Fruit fly (Drosophila melanogaster) whole organism, embryonic: ENCODE results near the gene gish.

ENCODE experiments used
- CG1024 ChIP-seq: fragments of 200-800 bp; sonication (Bioruptor generic); IDR thresholded peaks from 2 replicates; pipeline ENCODE4 v1.3.6; 2022; ENCODE audit warnings: missing biosample characterization, missing genetic modification characterization
- CG10366 ChIP-seq: fragments of 200-800 bp; sonication (Bioruptor generic); IDR thresholded peaks from 2 replicates; pipeline ENCODE4 v1.3.6; 2022; ENCODE audit warnings: missing biosample characterization, missing genetic modification characterization
- CG10462 ChIP-seq: fragments of 200-800 bp; sonication (Bioruptor generic); optimal IDR thresholded peaks from 2 replicates; lab custom pipeline; 2016; ENCODE audit warnings: missing biosample characterization, missing genetic modification characterization
- CG10654 ChIP-seq: fragments of 200-800 bp; sonication (Bioruptor generic); optimal IDR thresholded peaks from 2 replicates; lab custom pipeline; 2016; ENCODE audit warnings: missing biosample characterization, missing genetic modification characterization
- CG1233 ChIP-seq: fragments of 200-800 bp; sonication (Bioruptor generic); optimal IDR thresholded peaks from 4 replicates; lab custom pipeline; 2018; ENCODE audit warnings: missing biosample characterization, mild to moderate bottlenecking, missing genetic modification characterization
- CG13296 ChIP-seq: fragments of 200-800 bp; sonication (Bioruptor generic); optimal IDR thresholded peaks from 3 replicates; lab custom pipeline; 2018; ENCODE audit warnings: missing biosample characterization, mild to moderate bottlenecking, missing genetic modification characterization
- CG15011 ChIP-seq: fragments of 200-800 bp; sonication (Bioruptor generic); optimal IDR thresholded peaks from 3 replicates; lab custom pipeline; 2018; ENCODE audit warnings: missing biosample characterization, mild to moderate bottlenecking, missing genetic modification characterization
- CG17385 ChIP-seq: fragments of 200-800 bp; sonication (Bioruptor generic); optimal IDR thresholded peaks from 3 replicates; lab custom pipeline; 2018; ENCODE audit warnings: missing biosample characterization, mild to moderate bottlenecking, missing genetic modification characterization
- CG18262 ChIP-seq: fragments of 200-800 bp; optimal IDR thresholded peaks from 3 replicates; lab custom pipeline; 2019; ENCODE audit warnings: missing biosample characterization, mild to moderate bottlenecking, missing genetic modification characterization, moderate library complexity
- CG1832 ChIP-seq: fragments of 200-800 bp; sonication (Bioruptor generic); optimal IDR thresholded peaks from 2 replicates; lab custom pipeline; 2017; ENCODE audit warnings: missing biosample characterization, mild to moderate bottlenecking, missing genetic modification characterization, inconsistent platforms
- CG2202 ChIP-seq: fragments of 200-800 bp; sonication (Bioruptor generic); optimal IDR thresholded peaks from 2 replicates; lab custom pipeline; 2018; ENCODE audit warnings: missing biosample characterization, mild to moderate bottlenecking, missing genetic modification characterization
- CG31388 ChIP-seq: fragments of 200-800 bp; sonication (Bioruptor generic); optimal IDR thresholded peaks from 2 replicates; lab custom pipeline; 2016; ENCODE audit warnings: missing biosample characterization, missing genetic modification characterization
- CG32532 ChIP-seq: fragments of 200-800 bp; sonication (Bioruptor generic); IDR thresholded peaks from 2 replicates; pipeline ENCODE4 v1.3.6; 2022; ENCODE audit warnings: missing biosample characterization, missing genetic modification characterization
- CG3726 ChIP-seq: fragments of 200-800 bp; sonication (Bioruptor generic); IDR thresholded peaks from 3 replicates; pipeline ENCODE4, ENCODE4 v1.3.6; 2022; ENCODE audit warnings: missing biosample characterization, missing genetic modification characterization
- CG4328 ChIP-seq: fragments of 200-800 bp; sonication (Bioruptor generic); optimal IDR thresholded peaks from 3 replicates; lab custom pipeline; 2017; ENCODE audit warnings: missing biosample characterization, missing genetic modification reagents, missing genetic modification characterization
- CG5953 ChIP-seq: fragments of 200-800 bp; sonication (Bioruptor generic); IDR thresholded peaks from 2 replicates; pipeline ENCODE4 v1.3.6; 2022; ENCODE audit warnings: missing biosample characterization, missing genetic modification characterization
- CG6254 ChIP-seq: fragments of 200-800 bp; sonication (Bioruptor generic); optimal IDR thresholded peaks from 3 replicates; lab custom pipeline; 2017; ENCODE audit warnings: mild to moderate bottlenecking, missing biosample characterization, missing genetic modification reagents, missing genetic modification characterization
- CG6813 ChIP-seq: fragments of 200-800 bp; sonication (Bioruptor generic); optimal IDR thresholded peaks from 2 replicates; lab custom pipeline; 2017; ENCODE audit warnings: missing biosample characterization, missing genetic modification characterization, mild to moderate bottlenecking, moderate library complexity, missing genetic modification reagents
- CG7928 ChIP-seq: fragments of 200-800 bp; sonication (Bioruptor generic); optimal IDR thresholded peaks from 2 replicates; lab custom pipeline; 2017; ENCODE audit warnings: missing biosample characterization, mild to moderate bottlenecking, missing genetic modification characterization
- CG8944 ChIP-seq: fragments of 200-800 bp; sonication (Bioruptor generic); optimal IDR thresholded peaks from 3 replicates; lab custom pipeline; 2016; ENCODE audit warnings: missing biosample characterization, missing genetic modification characterization
- CG9932 ChIP-seq: fragments of 200-800 bp; sonication (Bioruptor generic); IDR thresholded peaks from 2 replicates; pipeline ENCODE4 v1.3.6; 2022; ENCODE audit warnings: missing biosample characterization, missing genetic modification characterization
- Eip74EF ChIP-seq, 2 experiments: fragments of 200-800 bp in 1 of 2; fragments of >200 bp in 1 of 2; sonication (Bioruptor generic) in 1 of 2; optimal IDR thresholded peaks; 2 replicates each; lab custom pipeline; 2017 to 2019; ENCODE audit warnings: missing biosample characterization in 2 of 2, missing genetic modification characterization in 2 of 2, mild to moderate bottlenecking in 1 of 2, moderate library complexity in 1 of 2
- Elba2 ChIP-seq: fragments of 200-800 bp; sonication (Bioruptor generic); optimal IDR thresholded peaks from 3 replicates; lab custom pipeline; 2016; ENCODE audit warnings: missing biosample characterization, missing genetic modification characterization
- HLH54F ChIP-seq: fragments of 200-800 bp; sonication (Bioruptor generic); optimal IDR thresholded peaks from 3 replicates; lab custom pipeline; 2016; ENCODE audit warnings: missing biosample characterization, missing genetic modification characterization
- Lhr ChIP-seq: fragments of 200-800 bp; sonication (Bioruptor generic); optimal IDR thresholded peaks from 3 replicates; lab custom pipeline; 2017; ENCODE audit warnings: mild to moderate bottlenecking, missing biosample characterization, missing genetic modification reagents, missing genetic modification characterization
- Mad ChIP-seq: fragments of 200-800 bp; sonication (Bioruptor generic); optimal IDR thresholded peaks from 2 replicates; lab custom pipeline; 2016; ENCODE audit warnings: missing biosample characterization, missing genetic modification characterization
- Max ChIP-seq: fragments of 200-800 bp; sonication (Bioruptor generic); optimal IDR thresholded peaks from 2 replicates; lab custom pipeline; 2016; ENCODE audit warnings: missing biosample characterization, mild to moderate bottlenecking, missing genetic modification characterization
- Mrtf ChIP-seq: fragments of 200-800 bp; sonication (Bioruptor generic); IDR thresholded peaks from 3 replicates; pipeline ENCODE4 v1.3.6; 2022; ENCODE audit warnings: missing biosample characterization, missing genetic modification characterization
- NFAT ChIP-seq: fragments of 200-800 bp; sonication (Bioruptor generic); IDR thresholded peaks from 2 replicates; pipeline ENCODE4 v1.3.6; 2022; ENCODE audit warnings: missing biosample characterization, missing genetic modification characterization
- Nf-YA ChIP-seq: fragments of 200-800 bp; sonication (Bioruptor generic); IDR thresholded peaks from 2 replicates; pipeline ENCODE4 v1.3.6; 2022; ENCODE audit warnings: missing biosample characterization, missing genetic modification characterization
- Sox102F ChIP-seq: fragments of 200-800 bp; sonication (Bioruptor generic); optimal IDR thresholded peaks from 2 replicates; lab custom pipeline; 2018; ENCODE audit warnings: missing biosample characterization, mild to moderate bottlenecking, missing genetic modification characterization, moderate library complexity
- Taf1 ChIP-seq: fragments of 200-800 bp; sonication (Bioruptor generic); IDR thresholded peaks from 2 replicates; pipeline ENCODE4 v1.3.6; 2022; ENCODE audit warnings: missing biosample characterization, missing genetic modification characterization
- Xrp1 ChIP-seq: fragments of 200-800 bp; sonication (Bioruptor generic); IDR thresholded peaks from 2 replicates; pipeline ENCODE4 v1.3.6; 2022; ENCODE audit warnings: missing biosample characterization, missing genetic modification characterization
- amos ChIP-seq: fragments of 200-800 bp; sonication (Bioruptor generic); IDR thresholded peaks from 2 replicates; pipeline ENCODE4 v1.3.6; 2022; ENCODE audit warnings: missing biosample characterization, missing genetic modification characterization; ENCODE audit not compliant: partially characterized antibody
- chif ChIP-seq, 2 experiments: fragments of 200-800 bp; sonication (Bioruptor generic); optimal IDR thresholded peaks; 3 replicates each; lab custom pipeline; 2016; ENCODE audit warnings: missing biosample characterization in 2 of 2, missing genetic modification characterization in 2 of 2
- corto ChIP-seq: fragments of 200-800 bp; sonication (Bioruptor generic); optimal IDR thresholded peaks from 2 replicates; lab custom pipeline; 2016; ENCODE audit warnings: missing biosample characterization, mild to moderate bottlenecking, missing genetic modification characterization, moderate library complexity
- crc ChIP-seq: fragments of 200-800 bp; sonication (Bioruptor generic); optimal IDR thresholded peaks from 2 replicates; lab custom pipeline; 2016; ENCODE audit warnings: missing biosample characterization, missing genetic modification characterization
- dmrt99B ChIP-seq: fragments of 200-800 bp; sonication (Bioruptor generic); optimal IDR thresholded peaks from 2 replicates; lab custom pipeline; 2018; ENCODE audit warnings: missing biosample characterization, mild to moderate bottlenecking, missing genetic modification characterization, moderate library complexity
- gt ChIP-seq: fragments of 200-800 bp; sonication (Bioruptor generic); IDR thresholded peaks from 2 replicates; pipeline ENCODE4 v1.3.6; 2022; ENCODE audit warnings: missing biosample characterization, missing genetic modification characterization
- ind ChIP-seq: fragments of 200-800 bp; sonication (Bioruptor generic); optimal IDR thresholded peaks from 3 replicates; lab custom pipeline; 2016; ENCODE audit warnings: missing biosample characterization, missing genetic modification characterization
- onecut ChIP-seq: fragments of 200-800 bp; sonication (Bioruptor generic); IDR thresholded peaks from 2 replicates; pipeline ENCODE4 v1.3.6; 2022; ENCODE audit warnings: missing biosample characterization, missing genetic modification characterization
- pros ChIP-seq: fragments of 200-800 bp; sonication (Bioruptor generic); optimal IDR thresholded peaks from 3 replicates; lab custom pipeline; 2019; ENCODE audit warnings: missing biosample characterization, mild to moderate bottlenecking, missing genetic modification characterization, moderate library complexity
- pum ChIP-seq: fragments of 200-800 bp; sonication (Bioruptor generic); optimal IDR thresholded peaks from 2 replicates; lab custom pipeline; 2016; ENCODE audit warnings: missing biosample characterization, missing genetic modification characterization
- pzg ChIP-seq: fragments of 200-800 bp; sonication (Bioruptor generic); optimal IDR thresholded peaks from 3 replicates; lab custom pipeline; 2018; ENCODE audit warnings: missing biosample characterization, mild to moderate bottlenecking, missing genetic modification characterization, moderate library complexity
- rib ChIP-seq: fragments of 200-800 bp; sonication (Bioruptor generic); IDR thresholded peaks from 2 replicates; pipeline ENCODE4 v1.3.6; 2022; ENCODE audit warnings: missing biosample characterization, missing genetic modification characterization
- sc ChIP-seq, 3 experiments: fragments of >200 bp in 2 of 3; fragments of 200-800 bp in 1 of 3; sonication (Bioruptor generic) in 1 of 3; optimal IDR thresholded peaks; 2 replicates in 2 of 3; 3 replicates in 1 of 3; lab custom pipeline; 2017; ENCODE audit warnings: mild to moderate bottlenecking in 1 of 3, missing biosample characterization in 1 of 3, missing genetic modification characterization in 1 of 3, missing genetic modification reagents in 1 of 3
- so ChIP-seq: fragments of 200-800 bp; sonication (Bioruptor generic); IDR thresholded peaks from 3 replicates; pipeline ENCODE4 v1.3.6; 2022; ENCODE audit warnings: missing biosample characterization, missing genetic modification characterization
- sqz ChIP-seq: fragments of 200-800 bp; sonication (Bioruptor generic); optimal IDR thresholded peaks from 3 replicates; lab custom pipeline; 2018; ENCODE audit warnings: missing biosample characterization, mild to moderate bottlenecking, missing genetic modification characterization
- tap ChIP-seq: fragments of 200-800 bp; optimal IDR thresholded peaks from 3 replicates; lab custom pipeline; 2019; ENCODE audit warnings: missing biosample characterization, mild to moderate bottlenecking, missing genetic modification characterization, moderate library complexity
- tio ChIP-seq: fragments of 200-800 bp; sonication (Bioruptor generic); optimal IDR thresholded peaks from 2 replicates; lab custom pipeline; 2017; ENCODE audit warnings: missing biosample characterization, missing genetic modification characterization, inconsistent platforms
- tup ChIP-seq: fragments of 200-800 bp; sonication (Bioruptor generic); optimal IDR thresholded peaks from 2 replicates; lab custom pipeline; 2016; ENCODE audit warnings: missing biosample characterization, mild to moderate bottlenecking, missing genetic modification characterization, moderate library complexity

Gene gish

DNA sequence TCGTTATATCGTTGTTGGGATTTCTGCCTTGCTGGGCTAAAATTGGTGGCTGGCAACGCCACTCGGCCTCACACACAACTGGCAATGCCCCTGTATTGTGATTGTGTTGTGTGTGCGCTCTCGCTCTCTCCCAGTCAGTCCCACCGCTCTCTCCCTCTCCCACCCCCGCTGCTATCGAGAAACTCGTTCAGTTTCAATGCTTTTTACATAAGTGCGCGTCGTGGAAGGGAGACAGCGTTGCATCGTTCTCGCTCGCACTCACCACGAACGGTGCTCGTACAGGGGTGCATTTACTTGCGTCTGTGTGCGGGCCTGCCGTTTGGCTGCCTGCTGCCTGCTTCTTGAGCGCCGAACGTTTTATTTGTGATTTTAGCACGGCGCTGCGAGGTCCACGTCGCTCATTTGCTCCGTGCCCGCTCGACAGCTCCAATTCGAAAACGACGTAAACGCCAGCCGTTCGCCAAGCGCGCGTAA, 29.8 kb upstream of the gish start (continued):
- TF ChIP-seq CG3726 (GFP tag; lab: Robert Waterston, UW) (no peak), CG10654 (GFP tag; lab: Kevin White, UChicago) (no peak), dmrt99B (tag; lab: Kevin White, UChicago) (peak; percentile 20), CG32532 (no peak), pzg (GFP tag; lab: Kevin White, UChicago) (peak; percentile 40), crc (GFP tag; lab: Kevin White, UChicago) (no peak), Nf-YA (no peak), CG6813 (peak; percentile 20), CG4328 (GFP tag; lab: Kevin White, UChicago) (peak; percentile 39), so (no peak), CG1024 (GFP tag; lab: Robert Waterston, UW) (no peak), pros (GFP tag; lab: Kevin White, UChicago) (peak; percentile 95), Taf1 (no peak), CG9932 (no peak), onecut (GFP tag; lab: Robert Waterston, UW) (peak; percentile 41; the same call in 1 of the 2 replicates), rib (GFP tag; lab: Robert Waterston, UW) (no peak), sqz (GFP tag; lab: Kevin White, UChicago) (peak; percentile 75), CG31388 (no peak), Max (GFP tag; lab: Kevin White, UChicago) (no peak), tap (tag; lab: Kevin White, UChicago) (peak; percentile 56), Sox102F (GFP tag; lab: Kevin White, UChicago) (no peak), CG6254 (peak; percentile 27), CG15011 (GFP tag; lab: Kevin White, UChicago) (no peak), gt (no peak), tup (no peak), NFAT (GFP tag; lab: Robert Waterston, UW) (no peak), CG7928 (peak; percentile 63), Mad (GFP tag; lab: Kevin White, UChicago) (no peak), CG1233 (GFP tag; lab: Kevin White, UChicago) (no peak), CG18262 (peak; percentile 40), CG10366 (GFP tag; lab: Robert Waterston, UW) (no peak), CG17385 (GFP tag; lab: Kevin White, UChicago) (peak; percentile 75), CG2202 (tag; lab: Kevin White, UChicago) (no peak), Elba2 (no peak), CG8944 (GFP tag; lab: Kevin White, UChicago) (no peak), chif (GFP tag; optimal IDR thresholded peaks at IDR 0.05; lab: Kevin White, UChicago) (no peak), sc (optimal IDR thresholded peaks at IDR 0.05; lab: Kevin White, UChicago) (no peak), sc (GFP tag; optimal IDR thresholded peaks at IDR 0.05; lab: Kevin White, UChicago) (no peak), pum (GFP tag; lab: Kevin White, UChicago) (no peak), corto (GFP tag; lab: Kevin White, UChicago) (no peak), HLH54F (GFP tag; lab: Kevin White, UChicago) (no peak), CG5953 (GFP tag; lab: Robert Waterston, UW) (no peak), Lhr (GFP tag; lab: Kevin White, UChicago) (no peak), amos (no peak), ind (no peak), CG1832 (peak; percentile 100), Xrp1 (no peak), Eip74EF (GFP tag; optimal IDR thresholded peaks at IDR 0.05; lab: Kevin White, UChicago) (peak in 1 of 2 experiments; percentile 64), CG10462 (GFP tag; lab: Kevin White, UChicago) (peak; percentile 26), Mrtf (GFP tag; lab: Robert Waterston, UW) (no peak), tio (GFP tag; lab: Kevin White, UChicago) (no peak), CG13296 (GFP tag; lab: Kevin White, UChicago) (peak; percentile 25)
